Fruit fly (Drosophila melanogaster) whole organism, wandering third instar larva: ENCODE results near the gene Pex19.

ENCODE experiments used
- Abd-B ChIP-seq: fragments of >200 bp; optimal IDR thresholded peaks from 2 replicates; lab custom pipeline; 2017; ENCODE audit warnings: missing biosample characterization, missing genetic modification characterization
- CG32264 ChIP-seq: fragments of 200-800 bp; sonication (Bioruptor generic); optimal IDR thresholded peaks from 2 replicates; lab custom pipeline; 2016; ENCODE audit warnings: missing biosample characterization, missing genetic modification characterization
- CG9705 ChIP-seq: fragments of 200-800 bp; sonication (Bioruptor generic); optimal IDR thresholded peaks from 2 replicates; lab custom pipeline; 2018; ENCODE audit warnings: missing biosample characterization, mild to moderate bottlenecking, missing genetic modification characterization
- CrebA ChIP-seq: fragments of 200-800 bp; sonication (Bioruptor generic); optimal IDR thresholded peaks from 2 replicates; lab custom pipeline; 2016; ENCODE audit warnings: missing biosample characterization, mild to moderate bottlenecking, missing genetic modification characterization, borderline replicate concordance
- Dfd ChIP-seq: fragments of >200 bp; optimal IDR thresholded peaks from 2 replicates; lab custom pipeline; 2017; ENCODE audit warnings: missing biosample characterization, missing genetic modification characterization
- Dif ChIP-seq: fragments of 200-275, 200-300 bp; sonication (Bioruptor generic); optimal IDR thresholded peaks from 2 replicates; lab custom pipeline; 2018; ENCODE audit warnings: missing biosample characterization, missing genetic modification characterization; ENCODE audit not compliant: partially characterized antibody
- GATAd ChIP-seq: sonication (Bioruptor generic); optimal IDR thresholded peaks from 2 replicates; lab custom pipeline; 2016; ENCODE audit warnings: missing biosample characterization, missing genetic modification characterization
- HLH106 ChIP-seq: fragments of 200-800 bp; optimal IDR thresholded peaks from 3 replicates; lab custom pipeline; 2019; ENCODE audit warnings: missing biosample characterization, mild to moderate bottlenecking, missing genetic modification characterization, moderate library complexity
- Hnf4 ChIP-seq: fragments of 200-800 bp; sonication (Bioruptor generic); optimal IDR thresholded peaks from 2 replicates; lab custom pipeline; 2016; ENCODE audit warnings: missing biosample characterization, mild to moderate bottlenecking, missing genetic modification characterization
- Hr78 ChIP-seq: fragments of >200 bp; optimal IDR thresholded peaks from 2 replicates; lab custom pipeline; 2017; ENCODE audit warnings: missing biosample characterization, missing genetic modification characterization
- Hr83 ChIP-seq: fragments of 200-300 bp; sonication (Bioruptor generic); optimal IDR thresholded peaks from 2 replicates; lab custom pipeline; 2016; ENCODE audit warnings: missing biosample characterization, mild to moderate bottlenecking, missing genetic modification characterization, moderate library complexity; ENCODE audit not compliant: poor library complexity, severe bottlenecking
- Jra ChIP-seq: sonication (Bioruptor generic); optimal IDR thresholded peaks from 2 replicates; lab custom pipeline; 2016; ENCODE audit warnings: missing biosample characterization, missing genetic modification characterization
- Mio ChIP-seq: sonication (Bioruptor generic); optimal IDR thresholded peaks from 2 replicates; lab custom pipeline; 2016; ENCODE audit warnings: missing biosample characterization, missing genetic modification characterization
- Myc ChIP-seq: fragments of >200 bp; optimal IDR thresholded peaks from 2 replicates; lab custom pipeline; 2017
- N ChIP-seq: fragments of >200 bp; optimal IDR thresholded peaks from 2 replicates; lab custom pipeline; 2018; ENCODE audit warnings: missing biosample characterization, missing external identifiers, missing genetic modification characterization
- OdsH ChIP-seq: fragments of 200-800 bp; sonication (Bioruptor generic); optimal IDR thresholded peaks from 2 replicates; lab custom pipeline; 2016; ENCODE audit warnings: missing biosample characterization, mild to moderate bottlenecking, missing genetic modification characterization
- Rel ChIP-seq, 2 experiments: fragments of 200-800 bp; sonication (Bioruptor generic) in 1 of 2; optimal IDR thresholded peaks; 2 replicates in 1 of 2; 3 replicates in 1 of 2; lab custom pipeline; 2016 to 2019; ENCODE audit warnings: mild to moderate bottlenecking in 2 of 2, missing biosample characterization in 2 of 2, missing genetic modification characterization in 2 of 2, moderate library complexity in 1 of 2
- Sp1 ChIP-seq: fragments of 200-800 bp; sonication (Bioruptor generic); optimal IDR thresholded peaks from 3 replicates; lab custom pipeline; 2019; ENCODE audit warnings: missing biosample characterization, mild to moderate bottlenecking, missing genetic modification characterization, moderate library complexity
- Vsx2 ChIP-seq: fragments of 200-300, 225-300 bp; sonication (Bioruptor generic); optimal IDR thresholded peaks from 2 replicates; lab custom pipeline; 2018; ENCODE audit warnings: missing biosample characterization, missing genetic modification characterization; ENCODE audit not compliant: partially characterized antibody
- br ChIP-seq: fragments of 200-800 bp; sonication (Bioruptor generic); optimal IDR thresholded peaks from 2 replicates; lab custom pipeline; 2016; ENCODE audit warnings: missing biosample characterization, missing genetic modification characterization
- dl ChIP-seq, 2 experiments: fragments of 175-275, 200-275 bp in 1 of 2; fragments of 200-275 bp in 1 of 2; sonication (Bioruptor generic); optimal IDR thresholded peaks; lab custom pipeline; 2018; ENCODE audit warnings: mild to moderate bottlenecking in 2 of 2, missing biosample characterization in 2 of 2, missing genetic modification characterization in 2 of 2, moderate library complexity in 2 of 2; ENCODE audit not compliant: partially characterized antibody in 2 of 2, insufficient read depth in 1 of 2
- dmrt93B ChIP-seq: fragments of 200-800 bp; sonication (Bioruptor generic); optimal IDR thresholded peaks from 2 replicates; lab custom pipeline; 2018; ENCODE audit warnings: missing biosample characterization, mild to moderate bottlenecking, missing genetic modification characterization
- ey ChIP-seq: fragments of 200-800 bp; sonication (Bioruptor generic); optimal IDR thresholded peaks from 2 replicates; lab custom pipeline; 2016; ENCODE audit warnings: missing biosample characterization, missing genetic modification characterization
- foxo ChIP-seq, 2 experiments: fragments of 200-800 bp; sonication (Bioruptor generic); optimal IDR thresholded peaks; 2 replicates in 1 of 2; 3 replicates in 1 of 2; lab custom pipeline; 2016 to 2017; ENCODE audit warnings: missing biosample characterization in 2 of 2, missing genetic modification characterization in 2 of 2
- fru ChIP-seq: fragments of 200-800 bp; sonication (Bioruptor generic); optimal IDR thresholded peaks from 3 replicates; lab custom pipeline; 2016; ENCODE audit warnings: missing biosample characterization, mild to moderate bottlenecking, missing genetic modification characterization
- h ChIP-seq: fragments of 200-800 bp; sonication (Bioruptor generic); optimal IDR thresholded peaks from 3 replicates; lab custom pipeline; 2016; ENCODE audit warnings: missing biosample characterization, mild to moderate bottlenecking, missing genetic modification characterization
- jim ChIP-seq: fragments of 175-275, 200-325 bp; sonication (Bioruptor generic); optimal IDR thresholded peaks from 2 replicates; lab custom pipeline; 2016; ENCODE audit warnings: missing biosample characterization, mild to moderate bottlenecking, missing genetic modification characterization
- lola ChIP-seq: fragments of >200 bp; optimal IDR thresholded peaks from 2 replicates; lab custom pipeline; 2017; ENCODE audit warnings: missing biosample characterization, missing genetic modification characterization
- pan ChIP-seq: fragments of >200 bp; optimal IDR thresholded peaks from 2 replicates; lab custom pipeline; 2017
- psq ChIP-seq: fragments of 200-800 bp; sonication (Bioruptor generic); optimal IDR thresholded peaks from 3 replicates; lab custom pipeline; 2017; ENCODE audit warnings: missing biosample characterization, mild to moderate bottlenecking, missing genetic modification characterization, moderate library complexity
- rgr ChIP-seq: fragments of 200-800 bp; sonication (Bioruptor generic); optimal IDR thresholded peaks from 3 replicates; lab custom pipeline; 2016; ENCODE audit warnings: missing biosample characterization, mild to moderate bottlenecking, missing genetic modification characterization
- sage ChIP-seq: fragments of 200-800 bp; sonication (Bioruptor generic); optimal IDR thresholded peaks from 2 replicates; lab custom pipeline; 2016; ENCODE audit warnings: missing biosample characterization, mild to moderate bottlenecking, missing genetic modification characterization
- tai ChIP-seq: sonication (Bioruptor generic); optimal IDR thresholded peaks from 2 replicates; lab custom pipeline; 2016; ENCODE audit warnings: missing biosample characterization, missing genetic modification characterization
- usp ChIP-seq: fragments of >200 bp; optimal IDR thresholded peaks from 2 replicates; lab custom pipeline; 2017; ENCODE audit warnings: missing biosample characterization, missing genetic modification characterization
- woc ChIP-seq: sonication (Bioruptor generic); optimal IDR thresholded peaks from 2 replicates; lab custom pipeline; 2016; ENCODE audit warnings: missing biosample characterization, mild to moderate bottlenecking, missing genetic modification characterization

Gene Pex19

DNA sequence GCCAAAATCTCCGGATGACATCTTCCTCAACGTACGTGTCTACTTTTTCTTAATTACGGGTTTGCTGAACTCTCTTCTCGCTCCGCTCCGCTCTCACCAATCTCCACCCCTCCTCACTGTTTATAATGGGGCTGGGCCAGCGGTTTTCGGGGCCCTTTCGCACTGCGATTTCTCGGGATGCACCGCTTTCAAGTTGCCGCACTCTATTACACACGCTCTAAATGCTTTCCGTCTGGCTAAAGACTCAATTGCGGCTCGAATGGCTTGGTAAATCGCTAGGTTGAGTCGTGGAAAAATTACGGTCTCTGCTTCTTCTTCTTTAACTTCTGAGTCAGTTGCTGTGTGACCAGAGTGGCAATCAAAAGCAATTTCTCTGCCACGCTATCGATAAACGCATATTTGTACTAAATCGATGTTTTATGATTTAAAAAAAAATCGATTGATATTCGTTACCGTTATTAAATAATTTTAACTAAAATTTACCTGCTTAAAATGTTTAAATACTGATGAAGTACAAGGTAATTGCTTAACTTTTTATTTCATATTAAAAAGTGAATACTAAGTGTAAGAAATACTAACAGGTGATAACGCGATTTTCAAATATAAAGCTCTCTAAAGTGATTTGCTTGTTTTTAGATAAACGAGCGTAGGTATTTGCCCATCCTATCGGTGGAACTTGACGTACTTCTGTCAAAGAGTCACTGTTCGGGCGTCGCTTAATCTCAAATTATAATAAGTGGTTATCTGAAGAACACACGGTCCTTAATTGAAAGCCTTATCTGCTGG, 17.4 kb downstream of the Pex19 start, which contains the start of the genes Rab6 and Phae1:
Gene Rab6 (minus strand): TSS at position 338 of the 786 bp plus-strand sequence.
Gene Phae1 (plus strand): TSS at position 639 of the 786 bp plus-strand sequence.
- peak; percentile 46 for TF ChIP-seq Jra (GFP tag; lab: Kevin White, UChicago)
- TF ChIP-seq dmrt93B (GFP tag; lab: Kevin White, UChicago), result no peak
- TF ChIP-seq Sp1 (GFP tag; lab: Kevin White, UChicago), result peak; percentile 28
- no peak for TF ChIP-seq usp
- no peak for TF ChIP-seq Hr78 (GFP tag; lab: Kevin White, UChicago)
- peak; percentile 34 for TF ChIP-seq h (GFP tag; lab: Kevin White, UChicago)
- TF ChIP-seq Rel (GFP tag; optimal IDR thresholded peaks at IDR 0.05; lab: Kevin White, UChicago), result no peak
- TF ChIP-seq Rel (tag; optimal IDR thresholded peaks at IDR 0.05; lab: Kevin White, UChicago), result peak; percentile 54
- no peak for TF ChIP-seq CrebA
- no peak for TF ChIP-seq Dif (GFP tag; lab: Kevin White, UChicago)
- no peak for TF ChIP-seq foxo (GFP tag; optimal IDR thresholded peaks at IDR 0.05; lab: Kevin White, UChicago)
- no peak for TF ChIP-seq Hnf4 (GFP tag; lab: Kevin White, UChicago)
- no peak for TF ChIP-seq ey (GFP tag; lab: Kevin White, UChicago)
- TF ChIP-seq fru, result no peak
- no peak for TF ChIP-seq lola (GFP tag; lab: Kevin White, UChicago)
- TF ChIP-seq sage (GFP tag; lab: Kevin White, UChicago), result no peak
- no peak for TF ChIP-seq OdsH (GFP tag; lab: Kevin White, UChicago)
- no peak for TF ChIP-seq Vsx2 (GFP tag; lab: Kevin White, UChicago)
- TF ChIP-seq woc, result no peak
- no peak for TF ChIP-seq dl (GFP tag; optimal IDR thresholded peaks at IDR 0.05; lab: Kevin White, UChicago; ENCODE audit: insufficient read depth in 1 of 2, partially characterized antibody in 2 of 2)
- no peak for TF ChIP-seq Mio (GFP tag; lab: Kevin White, UChicago)
- no peak for TF ChIP-seq Dfd
- no peak for TF ChIP-seq CG9705 (GFP tag; lab: Kevin White, UChicago)
- no peak for TF ChIP-seq Myc
- TF ChIP-seq, all 38 proteins: peak for 4

DNA sequence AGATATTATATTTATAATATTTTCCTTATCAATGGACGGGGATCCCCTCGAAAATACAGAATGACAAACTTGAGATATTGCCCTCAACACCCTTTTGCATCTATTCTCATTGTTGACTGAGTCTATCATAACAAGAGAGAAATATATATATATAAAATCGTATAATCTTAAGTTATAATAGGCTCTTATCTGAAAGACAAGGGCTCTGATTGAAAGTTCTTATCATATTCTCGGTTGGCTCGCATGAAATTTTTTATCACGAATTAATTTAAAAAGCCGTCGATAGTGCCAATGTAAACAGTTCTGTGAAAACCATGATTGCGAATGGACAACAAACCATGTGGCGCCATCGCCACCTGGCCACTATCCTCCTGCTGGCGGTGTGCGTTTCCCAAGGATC, 19.2 kb downstream of the Pex19 start, which contains the start of gene Phae2:
Gene Phae2 (plus strand): TSS at position 301 of the 400 bp plus-strand sequence.
- TF ChIP-seq Hnf4 (GFP tag; lab: Kevin White, UChicago) (no peak), jim (no peak), Hr83 (GFP tag; lab: Kevin White, UChicago) (no peak), HLH106 (tag; lab: Kevin White, UChicago) (no peak), pan (no peak), OdsH (GFP tag; lab: Kevin White, UChicago) (no peak), tai (no peak), CG32264 (GFP tag; lab: Kevin White, UChicago) (no peak)

dm6 chr2L:12112943-12113557, 21.4 kb downstream of the Pex19 start:
- TF ChIP-seq HLH106 (tag; lab: Kevin White, UChicago) (peak; percentile 47), Hr83 (GFP tag; lab: Kevin White, UChicago) (no peak), dl (GFP tag; optimal IDR thresholded peaks at IDR 0.05; lab: Kevin White, UChicago; ENCODE audit: insufficient read depth in 1 of 2, partially characterized antibody in 2 of 2) (no peak), rgr (GFP tag; lab: Kevin White, UChicago) (peak; percentile 12), sage (GFP tag; lab: Kevin White, UChicago) (no peak), CG32264 (GFP tag; lab: Kevin White, UChicago) (no peak), Abd-B (GFP tag; lab: Kevin White, UChicago) (no peak), GATAd (GFP tag; lab: Kevin White, UChicago) (no peak), usp (no peak), fru (peak; percentile 87), CG9705 (GFP tag; lab: Kevin White, UChicago) (no peak), Rel (GFP tag; optimal IDR thresholded peaks at IDR 0.05; lab: Kevin White, UChicago) (no peak), Rel (tag; optimal IDR thresholded peaks at IDR 0.05; lab: Kevin White, UChicago) (no peak), N (GFP tag; lab: Kevin White, UChicago) (no peak), Mio (GFP tag; lab: Kevin White, UChicago) (no peak), h (GFP tag; lab: Kevin White, UChicago) (peak; percentile 45), br (GFP tag; lab: Kevin White, UChicago) (peak; percentile 56), woc (peak; percentile 87), Sp1 (GFP tag; lab: Kevin White, UChicago) (peak; percentile 47), foxo (GFP tag; optimal IDR thresholded peaks at IDR 0.05; lab: Kevin White, UChicago) (peak in 1 of 2 experiments; percentile 21), ey (GFP tag; lab: Kevin White, UChicago) (peak; percentile 51), Hnf4 (GFP tag; lab: Kevin White, UChicago) (peak; percentile 39), OdsH (GFP tag; lab: Kevin White, UChicago) (peak; percentile 49), Myc (peak; percentile 12), psq (peak; percentile 46)
